Fruit fly (Drosophila melanogaster): ENCODE measurements around the gene CG33285.

Gene CG33285

DNA sequence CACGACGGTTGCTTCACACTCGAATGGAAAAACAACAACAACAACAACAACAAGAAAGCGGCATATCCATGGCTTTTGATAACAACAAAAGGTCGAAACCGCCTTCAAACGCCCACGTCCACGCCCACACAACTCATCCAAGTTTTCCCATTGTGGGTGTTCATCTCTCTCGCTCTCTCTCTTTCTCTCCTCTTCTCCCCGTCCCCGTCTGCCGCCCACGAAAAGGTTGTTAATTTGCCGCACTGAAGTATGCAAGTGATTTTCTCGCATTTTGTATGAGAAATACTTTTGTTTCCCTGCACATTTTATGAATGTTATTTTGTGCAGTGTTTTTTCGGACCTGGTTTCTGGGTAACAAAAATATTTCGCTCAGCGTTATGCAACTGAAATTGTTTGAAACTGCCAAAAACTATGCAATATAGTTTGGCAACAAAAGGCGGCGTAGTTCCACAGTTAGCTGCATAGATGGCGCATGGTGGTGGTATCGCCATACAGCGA, 39.3 kb downstream of the CG33285 start (continued):
- TF ChIP-seq CG2712 (tag; optimal IDR thresholded peaks at IDR 0.05) (peak; percentile 43), CG4282 (GFP tag; optimal IDR thresholded peaks at IDR 0.05) (peak; percentile 56), pan (optimal IDR thresholded peaks at IDR 0.05) (no peak), pan (GFP tag; optimal IDR thresholded peaks at IDR 0.05 in 1 of 2, IDR thresholded peaks at IDR 0.05 in 1 of 2) (peak in 1 of 2 experiments; percentile 25), yki (optimal IDR thresholded peaks at IDR 0.05) (no peak), bowl (GFP tag; IDR thresholded peaks at IDR 0.05) (no peak), Trl (optimal IDR thresholded peaks at IDR 0.05) (peak; percentile 58 to 66), Trl (GFP tag; optimal IDR thresholded peaks at IDR 0.05) (peak; percentile 53), D19A (tag; optimal IDR thresholded peaks at IDR 0.05) (no peak), jing (GFP tag; optimal IDR thresholded peaks at IDR 0.05) (no peak), Mad (GFP tag; optimal IDR thresholded peaks at IDR 0.05) (peak; percentile 4), CG3995 (GFP tag; optimal IDR thresholded peaks at IDR 0.05) (no peak), chif (GFP tag; optimal IDR thresholded peaks at IDR 0.05) (no peak), chm (GFP tag; IDR thresholded peaks at IDR 0.05) (peak; percentile 77), Lhr (GFP tag; optimal IDR thresholded peaks at IDR 0.05) (peak; percentile 75), gem (tag; optimal IDR thresholded peaks at IDR 0.05) (no peak), Fer3 (tag; optimal IDR thresholded peaks at IDR 0.05) (no peak), pzg (GFP tag; optimal IDR thresholded peaks at IDR 0.05) (peak; percentile 9), CG10366 (GFP tag; IDR thresholded peaks at IDR 0.05) (no peak), run (tag; optimal IDR thresholded peaks at IDR 0.05) (no peak), Eip74EF (GFP tag; optimal IDR thresholded peaks at IDR 0.05) (peak in 1 of 2 experiments; percentile 16), NC2β (GFP tag; optimal IDR thresholded peaks at IDR 0.05) (peak; percentile 18), CG17612 (GFP tag; IDR thresholded peaks at IDR 0.05) (peak; percentile 87), sna (GFP tag; IDR thresholded peaks at IDR 0.05; ENCODE audit: partially characterized antibody) (0 out of 2 replicates have a peak, but pooled peaks have one; percentile 33), HLHmδ (GFP tag; optimal IDR thresholded peaks at IDR 0.05) (no peak), tap (tag; optimal IDR thresholded peaks at IDR 0.05) (no peak), scrt (GFP tag; optimal IDR thresholded peaks at IDR 0.05) (no peak), Bteb2 (GFP tag; optimal IDR thresholded peaks at IDR 0.05) (no peak), pfk (GFP tag; optimal IDR thresholded peaks at IDR 0.05) (no peak), Camta (GFP tag; optimal IDR thresholded peaks at IDR 0.05) (no peak), CG18262 (tag; optimal IDR thresholded peaks at IDR 0.05) (no peak), Neu2 (GFP tag; optimal IDR thresholded peaks at IDR 0.05; ENCODE audit: borderline replicate concordance) (peak; percentile 40), org-1 (GFP tag; optimal IDR thresholded peaks at IDR 0.05) (no peak), chn (GFP tag; optimal IDR thresholded peaks at IDR 0.05) (peak; percentile 84), CG1792 (GFP tag; optimal IDR thresholded peaks at IDR 0.05) (peak; percentile 6), Oaz (GFP tag; IDR thresholded peaks at IDR 0.05) (no peak), ranshi (GFP tag; IDR thresholded peaks at IDR 0.05) (peak; percentile 42; the same call in 1 of the 2 replicates), vvl (GFP tag; IDR thresholded peaks at IDR 0.05) (peak; percentile 48), CG9932 (GFP tag; IDR thresholded peaks at IDR 0.05) (peak; percentile 64), Rfx (GFP tag; IDR thresholded peaks at IDR 0.05) (peak; percentile 57), pb (GFP tag; optimal IDR thresholded peaks at IDR 0.05) (peak; percentile 8), CG1602 (GFP tag; optimal IDR thresholded peaks at IDR 0.05) (no peak), zf30C (GFP tag; optimal IDR thresholded peaks at IDR 0.05) (peak; percentile 100), CG14710 (tag; optimal IDR thresholded peaks at IDR 0.05) (peak; percentile 23), Fer2 (tag; optimal IDR thresholded peaks at IDR 0.05) (no peak), CG8281 (tag; optimal IDR thresholded peaks at IDR 0.05) (no peak), CG6689 (GFP tag; IDR thresholded peaks at IDR 0.05) (no peak), CG3407 (GFP tag; optimal IDR thresholded peaks at IDR 0.05) (no peak), CG1233 (GFP tag; optimal IDR thresholded peaks at IDR 0.05) (peak; percentile 5), nmo (GFP tag; optimal IDR thresholded peaks at IDR 0.05) (peak; percentile 18), lov (optimal IDR thresholded peaks at IDR 0.05) (no peak), lov (GFP tag; IDR thresholded peaks at IDR 0.05) (no peak)

Measured in whole organism, embryonic.